Worm (Caenorhabditis elegans) whole organism, L4 larva: Measurements from ENCODE around the gene C18H7.4.

Source experiments
- daf-8 ChIP-seq: fragments of 200-800 bp; sonication (Bioruptor generic); IDR thresholded peaks from 2 replicates; pipeline ENCODE4 v1.3.6; 2022; ENCODE audit warnings: missing genetic modification characterization, missing compliant biosample characterization
- hlh-11 ChIP-seq: fragments of 200-800 bp; sonication (Bioruptor generic); optimal IDR thresholded peaks from 2 replicates; lab custom pipeline; 2018; ENCODE audit warnings: mild to moderate bottlenecking, missing genetic modification characterization, missing compliant biosample characterization
- lsy-2 ChIP-seq, 2 experiments: fragments of 150-350 bp in 1 of 2; sonication (generic microtip) in 1 of 2; optimal IDR thresholded peaks; 2 replicates each; lab custom pipeline; 2014 to 2017; ENCODE audit warnings: missing biosample characterization in 2 of 2, missing genetic modification characterization in 2 of 2
- nhr-28 ChIP-seq: fragments of 150-350 bp; optimal IDR thresholded peaks from 2 replicates; lab custom pipeline; 2014; ENCODE audit warnings: missing biosample characterization, missing genetic modification characterization
- nhr-76 ChIP-seq: fragments of 150-350 bp; optimal IDR thresholded peaks from 2 replicates; lab custom pipeline; 2014; ENCODE audit warnings: missing biosample characterization, missing genetic modification characterization
- snpc-1.2 ChIP-seq: fragments of 200-800 bp; sonication (Bioruptor generic); IDR thresholded peaks from 2 replicates; pipeline ENCODE4 v1.3.6; 2022; ENCODE audit warnings: missing genetic modification reagents, missing genetic modification characterization, missing compliant biosample characterization
- snpc-4 ChIP-seq: fragments of 150-350 bp; optimal IDR thresholded peaks from 2 replicates; lab custom pipeline; 2014; ENCODE audit warnings: missing biosample characterization, missing genetic modification characterization
- ztf-11 ChIP-seq: fragments of 150-350 bp; optimal IDR thresholded peaks from 2 replicates; lab custom pipeline; 2014; ENCODE audit warnings: missing biosample characterization, missing genetic modification characterization

- no peak for TF ChIP-seq nhr-76 (tag; lab: Kevin White, UChicago)
- TF ChIP-seq snpc-4 (tag; lab: Kevin White, UChicago) = no peak
- TF ChIP-seq lsy-2 (tag; optimal IDR thresholded peaks at IDR 0.05; lab: Kevin White, UChicago) = no peak
- TF ChIP-seq ztf-11 = no peak
- TF ChIP-seq nhr-28 = no peak
- TF ChIP-seq daf-8 (GFP tag; lab: Robert Waterston, UW) = no peak
- TF ChIP-seq snpc-1.2 (GFP tag; lab: Robert Waterston, UW) = no peak
- no peak for TF ChIP-seq hlh-11 (tag; lab: Kevin White, UChicago)
These were observed 11.7 kb downstream of the C18H7.4 start for ce11 chrIV:604817-605216.
